Worm (Caenorhabditis elegans) whole organism, early embryonic: ENCODE data around the gene T14B1.1.

Source experiments
- B0310.2 ChIP-seq: sonication (generic microtip); optimal IDR thresholded peaks from 2 replicates; lab custom pipeline; 2016; ENCODE audit warnings: mild to moderate bottlenecking, missing genetic modification characterization, missing compliant biosample characterization
- aly-1 ChIP-seq: sonication (generic microtip); optimal IDR thresholded peaks from 2 replicates; lab custom pipeline; 2016; ENCODE audit warnings: missing genetic modification characterization, missing compliant biosample characterization
- ama-1 ChIP-seq: fragments of 150-350 bp; optimal IDR thresholded peaks from 2 replicates; lab custom pipeline; 2014
- ets-7 ChIP-seq: sonication (generic microtip); optimal IDR thresholded peaks from 2 replicates; lab custom pipeline; 2016; ENCODE audit warnings: missing genotype, missing genetic modification characterization, missing compliant biosample characterization
- flt-1 ChIP-seq: fragments of 200-800 bp; sonication (Bioruptor generic); IDR thresholded peaks from 2 replicates; pipeline ENCODE4 v1.3.6; 2022; ENCODE audit warnings: missing genetic modification characterization, missing compliant biosample characterization
- hnd-1 ChIP-seq: sonication (generic microtip); optimal IDR thresholded peaks from 2 replicates; lab custom pipeline; 2016; ENCODE audit warnings: missing genetic modification characterization, missing compliant biosample characterization
- pes-1 ChIP-seq: fragments of 200-800 bp; sonication (Bioruptor generic); IDR thresholded peaks from 2 replicates; pipeline ENCODE4 v1.3.6; 2022; ENCODE audit warnings: missing genetic modification reagents, missing genetic modification characterization, missing compliant biosample characterization
- scrt-1 ChIP-seq: fragments of 200-800 bp; sonication (Bioruptor generic); IDR thresholded peaks from 2 replicates; pipeline ENCODE4 v1.3.6; 2022; ENCODE audit warnings: missing genetic modification characterization, missing compliant biosample characterization
- sea-1 ChIP-seq: fragments of 200-800 bp; sonication (Bioruptor generic); conservative IDR thresholded peaks from 2 replicates; pipeline ENCODE4 v1.3.6; 2022; ENCODE audit warnings: missing genetic modification characterization, missing compliant biosample characterization
- tbx-11 ChIP-seq: fragments of 200-800 bp; sonication (Bioruptor generic); IDR thresholded peaks from 2 replicates; pipeline ENCODE4 v1.3.6; 2022; ENCODE audit warnings: missing genetic modification characterization, missing compliant biosample characterization
- tbx-37 ChIP-seq: fragments of 200-800 bp; sonication (Bioruptor generic); conservative IDR thresholded peaks from 2 replicates; pipeline ENCODE4 v1.3.6; 2022; ENCODE audit warnings: missing genetic modification reagents, missing genetic modification characterization, missing compliant biosample characterization
- tra-4 ChIP-seq: sonication (generic microtip); optimal IDR thresholded peaks from 2 replicates; lab custom pipeline; 2017; ENCODE audit warnings: missing genetic modification characterization, missing compliant biosample characterization

DNA sequence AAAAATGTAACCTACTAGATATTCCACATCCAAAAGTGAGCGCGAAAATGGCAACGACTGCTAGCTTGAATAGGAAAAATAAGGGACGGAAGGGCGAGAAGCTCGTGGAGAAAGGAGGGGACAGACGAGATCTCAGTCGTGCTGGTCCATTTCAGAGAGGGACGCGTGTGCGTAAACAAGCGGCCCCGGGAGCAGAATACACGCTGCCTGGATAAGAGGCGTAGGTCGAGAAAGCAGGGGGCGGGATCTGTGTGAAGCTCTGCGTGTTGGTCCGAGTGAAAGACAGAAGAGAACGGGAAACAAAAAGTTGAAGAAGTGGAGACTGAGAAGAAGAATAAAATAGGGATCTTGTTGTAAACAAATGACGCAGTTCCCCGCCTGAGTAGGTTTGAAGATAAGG, at the start of gene T14B1.1:
- TF ChIP-seq ama-1 (lab: Kevin White, UChicago) = no peak
- TF ChIP-seq tra-4 = no peak
- TF ChIP-seq aly-1 (tag; lab: Kevin White, UChicago) = no peak
- no peak for TF ChIP-seq B0310.2 (tag; lab: Kevin White, UChicago)
- TF ChIP-seq sea-1 = no peak
- TF ChIP-seq hnd-1 (tag; lab: Kevin White, UChicago) = no peak
- no peak for TF ChIP-seq flt-1 (GFP tag; lab: Robert Waterston, UW)
- no peak for TF ChIP-seq tbx-11 (GFP tag; lab: Robert Waterston, UW)
- TF ChIP-seq tbx-37 (GFP tag; lab: Robert Waterston, UW) = no peak
- no peak for TF ChIP-seq ets-7
- TF ChIP-seq scrt-1 (GFP tag; lab: Robert Waterston, UW) = no peak
- no peak for TF ChIP-seq pes-1 (GFP tag; lab: Robert Waterston, UW)
